Worm (Caenorhabditis elegans) whole organism, L3 larva: Measurements from ENCODE around the gene F53H4.3.

ENCODE experiments used
- egl-27 ChIP-seq: sonication (generic microtip); optimal IDR thresholded peaks from 4 replicates; lab custom pipeline; 2017; ENCODE audit warnings: missing biosample characterization, missing genetic modification reagents, missing genetic modification characterization
- fkh-10 ChIP-seq: sonication (generic microtip); optimal IDR thresholded peaks from 2 replicates; lab custom pipeline; 2017; ENCODE audit warnings: missing biosample characterization, missing genetic modification reagents, missing genetic modification characterization
- lin-39 ChIP-seq: fragments of 150-350 bp; optimal IDR thresholded peaks from 2 replicates; lab custom pipeline; 2018; ENCODE audit warnings: missing biosample characterization, missing genetic modification reagents, missing genetic modification characterization
- nhr-12 ChIP-seq: fragments of 150-350 bp; optimal IDR thresholded peaks from 2 replicates; lab custom pipeline; 2014; ENCODE audit warnings: missing biosample characterization, missing genetic modification characterization
- nhr-237 ChIP-seq: fragments of 150-350 bp; optimal IDR thresholded peaks from 2 replicates; lab custom pipeline; 2014; ENCODE audit warnings: missing biosample characterization, missing genetic modification characterization
- nhr-77 ChIP-seq: fragments of 150-350 bp; optimal IDR thresholded peaks from 2 replicates; lab custom pipeline; 2014; ENCODE audit warnings: missing biosample characterization, missing genetic modification characterization
- sea-2 ChIP-seq: fragments of 150-350 bp; sonication (generic microtip); optimal IDR thresholded peaks from 4 replicates; lab custom pipeline; 2014; ENCODE audit warnings: missing biosample characterization, missing genetic modification reagents, missing genetic modification characterization
- skn-1 ChIP-seq: fragments of 150-350 bp; optimal IDR thresholded peaks from 2 replicates; lab custom pipeline; 2014; ENCODE audit warnings: missing biosample characterization, missing genetic modification characterization
- ztf-4 ChIP-seq: fragments of 150-350 bp; optimal IDR thresholded peaks from 2 replicates; lab custom pipeline; 2014; ENCODE audit warnings: missing biosample characterization, missing genetic modification characterization

DNA sequence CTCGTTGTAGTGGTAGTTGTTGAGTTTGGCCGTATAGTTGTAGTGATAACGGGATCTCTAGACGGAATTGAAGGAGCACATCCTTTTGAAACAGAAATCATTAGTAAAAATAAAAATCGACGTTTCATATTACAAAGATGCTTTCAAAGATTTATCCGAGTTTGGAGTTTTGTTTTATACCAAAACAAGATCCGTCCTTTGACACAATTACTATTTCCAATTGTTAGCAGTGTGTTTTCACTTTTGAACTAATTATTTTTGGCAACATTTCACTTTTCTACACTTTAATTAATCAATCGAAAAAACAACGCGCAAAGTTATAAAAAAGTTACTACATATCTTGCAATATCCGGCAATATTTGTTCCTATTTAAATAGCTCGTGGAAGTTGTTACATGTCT lies 29.6 kb upstream of the F53H4.3 start, which contains the start of the genes F31B9.4 and F31B9.2:
- TF ChIP-seq egl-27 (tag; lab: Kevin White, UChicago) (no peak), nhr-12 (no peak), lin-39 (tag; lab: Kevin White, UChicago) (no peak), skn-1 (tag; lab: Kevin White, UChicago) (no peak), fkh-10 (no peak), nhr-237 (no peak), sea-2 (GFP tag; lab: Kevin White, UChicago) (no peak), ztf-4 (tag; lab: Kevin White, UChicago) (no peak), nhr-77 (tag; lab: Kevin White, UChicago) (no peak)
